Fruit fly (Drosophila melanogaster): ENCODE measurements around the gene CG13078.

Gene CG13078

DNA sequence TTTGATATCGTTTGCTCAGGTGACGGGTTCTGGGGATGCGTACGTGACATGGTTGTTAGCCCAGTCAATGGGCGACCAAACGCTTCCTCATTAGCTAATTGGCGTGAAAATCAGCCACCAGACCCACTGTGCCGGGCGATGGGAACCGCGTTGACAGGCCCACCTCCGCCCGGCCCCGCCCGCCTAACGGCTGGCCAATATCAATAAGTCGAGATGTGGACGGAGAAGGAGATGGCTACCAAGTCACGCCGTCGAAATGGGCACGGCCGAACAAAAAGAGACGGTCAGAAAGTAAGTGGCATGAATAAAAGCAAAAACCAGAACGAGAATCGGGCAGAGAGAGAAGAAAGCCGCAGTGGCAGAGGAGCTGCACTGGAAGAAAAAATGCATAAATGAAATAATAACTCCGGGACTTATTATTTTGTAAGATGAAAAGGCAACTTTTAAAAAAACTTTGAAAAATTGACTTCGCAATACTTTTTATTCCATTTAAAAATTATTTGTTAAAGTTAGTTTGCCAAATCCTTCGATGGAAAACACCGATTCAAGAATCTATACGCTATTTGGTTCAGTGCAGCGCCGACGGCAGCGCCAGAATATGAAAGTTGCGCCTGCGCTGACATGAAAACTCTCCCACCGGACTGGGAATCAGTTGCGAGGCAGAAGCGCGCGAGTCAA is 25.8 kb upstream of the CG13078 start, which contains the start of gene CG13082 (continued):
- TF ChIP-seq sc (optimal IDR thresholded peaks at IDR 0.05), result no peak
- TF ChIP-seq sc (GFP tag; optimal IDR thresholded peaks at IDR 0.05), result peak; percentile 61
- peak; percentile 59 for TF ChIP-seq fd96Cb (tag; optimal IDR thresholded peaks at IDR 0.05)
- peak; percentile 10 for TF ChIP-seq CG12155 (GFP tag; optimal IDR thresholded peaks at IDR 0.05)
- TF ChIP-seq crc (GFP tag; optimal IDR thresholded peaks at IDR 0.05), result no peak
- peak; percentile 37 for TF ChIP-seq pum (GFP tag; optimal IDR thresholded peaks at IDR 0.05)
- TF ChIP-seq wek (GFP tag; optimal IDR thresholded peaks at IDR 0.05), result no peak
- no peak for TF ChIP-seq Dp (GFP tag; optimal IDR thresholded peaks at IDR 0.05)
- no peak for TF ChIP-seq vnd (GFP tag; IDR thresholded peaks at IDR 0.05; ENCODE audit: partially characterized antibody)
- TF ChIP-seq trh (GFP tag; optimal IDR thresholded peaks at IDR 0.05), result no peak
- TF ChIP-seq CG13775 (GFP tag; optimal IDR thresholded peaks at IDR 0.05), result peak; percentile 54
- peak; percentile 27 for TF ChIP-seq CG8944 (GFP tag; optimal IDR thresholded peaks at IDR 0.05)
- no peak for TF ChIP-seq her (GFP tag; optimal IDR thresholded peaks at IDR 0.05)
- no peak for TF ChIP-seq CG12236 (GFP tag; optimal IDR thresholded peaks at IDR 0.05)
- no peak for TF ChIP-seq bigmax (GFP tag; optimal IDR thresholded peaks at IDR 0.05)
- no peak for TF ChIP-seq sob (GFP tag; IDR thresholded peaks at IDR 0.05)
- peak; percentile 52 for TF ChIP-seq tin (GFP tag; optimal IDR thresholded peaks at IDR 0.05)
- TF ChIP-seq CG16815 (GFP tag; optimal IDR thresholded peaks at IDR 0.05), result peak; percentile 36
- no peak for TF ChIP-seq CHES-1-like (GFP tag; optimal IDR thresholded peaks at IDR 0.05)
- peak; percentile 58 for TF ChIP-seq CG9727 (GFP tag; optimal IDR thresholded peaks at IDR 0.05)
- TF ChIP-seq tx (GFP tag; optimal IDR thresholded peaks at IDR 0.05), result peak; percentile 23
- TF ChIP-seq Vsx1 (GFP tag; optimal IDR thresholded peaks at IDR 0.05), result peak; percentile 34
- no peak for TF ChIP-seq CG11696 (GFP tag; IDR thresholded peaks at IDR 0.05)
- peak; percentile 39 for TF ChIP-seq Asciz (GFP tag; optimal IDR thresholded peaks at IDR 0.05)
- peak; percentile 25 for TF ChIP-seq CG1233 (GFP tag; optimal IDR thresholded peaks at IDR 0.05)
- TF ChIP-seq tgo (GFP tag; IDR thresholded peaks at IDR 0.05), result peak; percentile 35; the same call in 1 of the 3 replicates
- peak; percentile 74 for TF ChIP-seq dmrt11E (tag; optimal IDR thresholded peaks at IDR 0.05)
- no peak for TF ChIP-seq CG6272 (GFP tag; IDR thresholded peaks at IDR 0.05)
- peak; percentile 75 for TF ChIP-seq zf30C (GFP tag; optimal IDR thresholded peaks at IDR 0.05)
- TF ChIP-seq Chrac-16 (GFP tag; optimal IDR thresholded peaks at IDR 0.05), result peak; percentile 28
- no peak for TF ChIP-seq CG14050 (GFP tag; IDR thresholded peaks at IDR 0.05)
- TF ChIP-seq az2 (GFP tag; optimal IDR thresholded peaks at IDR 0.05), result peak; percentile 53
- TF ChIP-seq H2.0 (GFP tag; IDR thresholded peaks at IDR 0.05), result no peak
- peak; percentile 5 for TF ChIP-seq CG12659 (GFP tag; optimal IDR thresholded peaks at IDR 0.05)
- TF ChIP-seq YL-1 (GFP tag; optimal IDR thresholded peaks at IDR 0.05), result no peak
- TF ChIP-seq Neu2 (GFP tag; optimal IDR thresholded peaks at IDR 0.05; ENCODE audit: borderline replicate concordance), result no peak
- TF ChIP-seq CG7987 (GFP tag; optimal IDR thresholded peaks at IDR 0.05), result no peak
- TF ChIP-seq eyg (GFP tag; optimal IDR thresholded peaks at IDR 0.05), result no peak
- TF ChIP-seq amos (GFP tag; IDR thresholded peaks at IDR 0.05; ENCODE audit: partially characterized antibody), result no peak
- TF ChIP-seq stwl (tag; optimal IDR thresholded peaks at IDR 0.05), result no peak
- TF ChIP-seq Six4 (GFP tag; optimal IDR thresholded peaks at IDR 0.05), result peak; percentile 23
- TF ChIP-seq CG16863 (GFP tag; optimal IDR thresholded peaks at IDR 0.05), result peak; percentile 54
- peak; percentile 62 for TF ChIP-seq CG8924 (tag; optimal IDR thresholded peaks at IDR 0.05)
- TF ChIP-seq D19A (tag; optimal IDR thresholded peaks at IDR 0.05), result peak; percentile 62
- TF ChIP-seq dm (GFP tag; optimal IDR thresholded peaks at IDR 0.05), result no peak
- no peak for TF ChIP-seq fu2 (GFP tag; optimal IDR thresholded peaks at IDR 0.05)
- TF ChIP-seq Scr (GFP tag; IDR thresholded peaks at IDR 0.05; ENCODE audit: partially characterized antibody), result no peak
- no peak for TF ChIP-seq CG5180 (GFP tag; optimal IDR thresholded peaks at IDR 0.05)
- no peak for TF ChIP-seq CG11398 (GFP tag; optimal IDR thresholded peaks at IDR 0.05)
- no peak for TF ChIP-seq CG12071 (GFP tag; optimal IDR thresholded peaks at IDR 0.05)
